Worm (Caenorhabditis elegans): ENCODE measurements around the gene cpg-24.

DNA sequence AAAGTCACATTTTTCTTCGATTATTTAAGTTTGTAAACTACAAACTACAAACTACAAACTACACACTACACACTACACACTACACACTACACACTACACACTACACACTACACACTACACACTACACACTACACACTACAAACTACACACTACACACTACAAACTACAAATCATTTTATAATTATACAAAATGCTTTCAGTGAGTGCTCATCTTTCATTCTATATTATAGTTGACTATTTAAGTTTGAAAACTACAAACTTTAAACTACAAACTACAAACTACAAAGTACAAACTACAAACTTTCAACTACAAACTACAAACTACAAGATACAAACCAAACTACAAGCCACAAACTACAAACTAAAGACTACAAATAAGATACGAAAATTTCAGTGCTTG is 7.3 kb upstream of the cpg-24 start:
- TF ChIP-seq nhr-85 (tag) (no peak), elt-3 (tag; optimal IDR thresholded peaks at IDR 0.05) (no peak), dpl-1 (GFP tag; optimal IDR thresholded peaks at IDR 0.05) (no peak), ceh-82 (tag; optimal IDR thresholded peaks at IDR 0.05) (no peak)
